Fruit fly (Drosophila melanogaster) whole organism, embryonic: ENCODE results near the gene P5cr-2.

Experiments
- C15 ChIP-seq: fragments of 200-800 bp; sonication (Bioruptor generic); IDR thresholded peaks from 3 replicates; pipeline ENCODE4 v1.3.6; 2022; ENCODE audit warnings: missing biosample characterization, missing genetic modification characterization
- CG10979 ChIP-seq: fragments of 200-800 bp; sonication (Bioruptor generic); optimal IDR thresholded peaks from 2 replicates; lab custom pipeline; 2018; ENCODE audit warnings: missing biosample characterization, mild to moderate bottlenecking, missing genetic modification characterization, moderate library complexity
- CG13624 ChIP-seq: fragments of 200-800 bp; sonication (Bioruptor generic); optimal IDR thresholded peaks from 2 replicates; lab custom pipeline; 2016; ENCODE audit warnings: missing biosample characterization, missing genetic modification characterization
- CG13775 ChIP-seq: fragments of 200-800 bp; sonication (Bioruptor generic); optimal IDR thresholded peaks from 3 replicates; lab custom pipeline; 2017; ENCODE audit warnings: missing biosample characterization, mild to moderate bottlenecking, missing genetic modification characterization
- CG1529 ChIP-seq: fragments of 200-800 bp; sonication (Bioruptor generic); optimal IDR thresholded peaks from 3 replicates; lab custom pipeline; 2018; ENCODE audit warnings: missing biosample characterization, missing genetic modification characterization
- CG1602 ChIP-seq: fragments of 200-800 bp; sonication (Bioruptor generic); optimal IDR thresholded peaks from 3 replicates; lab custom pipeline; 2016; ENCODE audit warnings: missing biosample characterization, missing genetic modification characterization
- CG1647 ChIP-seq: fragments of 200-800 bp; sonication (Bioruptor generic); optimal IDR thresholded peaks from 3 replicates; lab custom pipeline; 2016; ENCODE audit warnings: missing biosample characterization, missing genetic modification characterization
- CG16863 ChIP-seq: fragments of 200-800 bp; sonication (Bioruptor generic); optimal IDR thresholded peaks from 3 replicates; lab custom pipeline; 2016; ENCODE audit warnings: missing biosample characterization, missing genetic modification characterization
- CG17359 ChIP-seq: fragments of 200-800 bp; sonication (Bioruptor generic); optimal IDR thresholded peaks from 3 replicates; lab custom pipeline; 2018; ENCODE audit warnings: missing biosample characterization, mild to moderate bottlenecking, missing genetic modification characterization, moderate library complexity
- CG1832 ChIP-seq: fragments of 200-800 bp; sonication (Bioruptor generic); optimal IDR thresholded peaks from 2 replicates; lab custom pipeline; 2017; ENCODE audit warnings: missing biosample characterization, mild to moderate bottlenecking, missing genetic modification characterization, inconsistent platforms
- CG18764 ChIP-seq: fragments of 200-800 bp; sonication (Bioruptor generic); optimal IDR thresholded peaks from 3 replicates; lab custom pipeline; 2016; ENCODE audit warnings: missing biosample characterization, missing genetic modification characterization
- CG30403 ChIP-seq: fragments of 200-800 bp; sonication (Bioruptor generic); optimal IDR thresholded peaks from 3 replicates; lab custom pipeline; 2016; ENCODE audit warnings: missing biosample characterization, missing genetic modification characterization
- CG4360 ChIP-seq: fragments of 200-800 bp; sonication (Bioruptor generic); IDR thresholded peaks from 2 replicates; pipeline ENCODE4 v1.3.6; 2022; ENCODE audit warnings: missing biosample characterization, missing genetic modification characterization
- CG6254 ChIP-seq: fragments of 200-800 bp; sonication (Bioruptor generic); optimal IDR thresholded peaks from 3 replicates; lab custom pipeline; 2017; ENCODE audit warnings: mild to moderate bottlenecking, missing biosample characterization, missing genetic modification reagents, missing genetic modification characterization
- CG7839 ChIP-seq: fragments of 200-800 bp; sonication (Bioruptor generic); optimal IDR thresholded peaks from 3 replicates; lab custom pipeline; 2018; ENCODE audit warnings: missing biosample characterization, mild to moderate bottlenecking, missing genetic modification characterization, moderate library complexity
- CG8924 ChIP-seq: fragments of 200-800 bp; optimal IDR thresholded peaks from 3 replicates; lab custom pipeline; 2019; ENCODE audit warnings: missing biosample characterization, mild to moderate bottlenecking, missing genetic modification characterization, moderate library complexity
- CG9437 ChIP-seq: fragments of 200-800 bp; sonication (Bioruptor generic); optimal IDR thresholded peaks from 2 replicates; lab custom pipeline; 2018; ENCODE audit warnings: missing biosample characterization, mild to moderate bottlenecking, missing genetic modification characterization
- Dp ChIP-seq: fragments of 200-800 bp; sonication (Bioruptor generic); optimal IDR thresholded peaks from 2 replicates; lab custom pipeline; 2018; ENCODE audit warnings: missing biosample characterization, mild to moderate bottlenecking, missing genetic modification characterization, moderate library complexity
- GATAe ChIP-seq: fragments of 200-800 bp; sonication (Bioruptor generic); conservative IDR thresholded peaks from 2 replicates; pipeline ENCODE4 v1.3.6; 2022; ENCODE audit warnings: missing biosample characterization, missing genetic modification characterization
- Gug ChIP-seq: fragments of 200-800 bp; sonication (Bioruptor generic); IDR thresholded peaks from 4 replicates; pipeline ENCODE4 v1.3.6; 2022; ENCODE audit warnings: missing biosample characterization, missing genetic modification characterization
- Hsf ChIP-seq: fragments of 200-800 bp; sonication (Bioruptor generic); optimal IDR thresholded peaks from 3 replicates; lab custom pipeline; 2016; ENCODE audit warnings: missing biosample characterization, missing genetic modification characterization
- Nf-YC ChIP-seq: fragments of 200-800 bp; optimal IDR thresholded peaks from 3 replicates; lab custom pipeline; 2019; ENCODE audit warnings: missing biosample characterization, mild to moderate bottlenecking, missing genetic modification characterization, moderate library complexity
- PHDP ChIP-seq: fragments of 200-800 bp; sonication (Bioruptor generic); optimal IDR thresholded peaks from 3 replicates; lab custom pipeline; 2018; ENCODE audit warnings: missing biosample characterization, mild to moderate bottlenecking, missing genetic modification characterization, moderate library complexity
- Pdp1 ChIP-seq, 2 experiments: fragments of 200-800 bp; sonication (Bioruptor generic); optimal IDR thresholded peaks; 3 replicates each; lab custom pipeline; 2016; ENCODE audit warnings: missing biosample characterization in 2 of 2, missing genetic modification characterization in 2 of 2, mild to moderate bottlenecking in 1 of 2, moderate library complexity in 1 of 2
- Sox102F ChIP-seq: fragments of 200-800 bp; sonication (Bioruptor generic); optimal IDR thresholded peaks from 2 replicates; lab custom pipeline; 2018; ENCODE audit warnings: missing biosample characterization, mild to moderate bottlenecking, missing genetic modification characterization, moderate library complexity
- Sry-β ChIP-seq: fragments of 200-800 bp; sonication (Bioruptor generic); optimal IDR thresholded peaks from 2 replicates; lab custom pipeline; 2018; ENCODE audit warnings: missing biosample characterization, mild to moderate bottlenecking, missing genetic modification characterization, moderate library complexity
- Stat92E ChIP-seq, 3 experiments: fragments of >200 bp in 2 of 3; fragments of 200-800 bp in 1 of 3; sonication (Bioruptor generic) in 1 of 3; optimal IDR thresholded peaks; 2 replicates each; lab custom pipeline; 2017 to 2019; ENCODE audit warnings: missing biosample characterization in 3 of 3, missing genetic modification characterization in 3 of 3, mild to moderate bottlenecking in 1 of 3, moderate library complexity in 1 of 3
- Tbp ChIP-seq: fragments of >200 bp; optimal IDR thresholded peaks from 2 replicates; lab custom pipeline; 2018; ENCODE audit warnings: missing biosample characterization, missing genetic modification characterization
- Trl ChIP-seq, 3 experiments: fragments of >200 bp in 2 of 3; fragments of 200-800 bp in 1 of 3; sonication (Bioruptor generic) in 1 of 3; optimal IDR thresholded peaks; 2 replicates in 1 of 3; 3 replicates in 2 of 3; lab custom pipeline; 2016 to 2017; ENCODE audit warnings: missing biosample characterization in 1 of 3, missing genetic modification characterization in 1 of 3
- caup ChIP-seq: fragments of 200-800 bp; sonication (Bioruptor generic); optimal IDR thresholded peaks from 3 replicates; lab custom pipeline; 2017; ENCODE audit warnings: missing biosample characterization, mild to moderate bottlenecking, missing genetic modification characterization, moderate library complexity; ENCODE audit not compliant: severe bottlenecking
- cg ChIP-seq: fragments of 200-800 bp; sonication (Bioruptor generic); optimal IDR thresholded peaks from 3 replicates; lab custom pipeline; 2019; ENCODE audit warnings: missing biosample characterization, mild to moderate bottlenecking, missing genetic modification characterization, moderate library complexity
- chn ChIP-seq: fragments of 200-800 bp; sonication (Bioruptor generic); optimal IDR thresholded peaks from 2 replicates; lab custom pipeline; 2016; ENCODE audit warnings: missing biosample characterization, missing genetic modification characterization
- dm ChIP-seq: fragments of 200-800 bp; sonication (Bioruptor generic); optimal IDR thresholded peaks from 3 replicates; lab custom pipeline; 2016; ENCODE audit warnings: missing biosample characterization, missing genetic modification characterization
- gfzf ChIP-seq: fragments of 200-800 bp; sonication (Bioruptor generic); optimal IDR thresholded peaks from 2 replicates; lab custom pipeline; 2016; ENCODE audit warnings: missing biosample characterization, mild to moderate bottlenecking, missing genetic modification characterization, moderate library complexity
- grn ChIP-seq: fragments of 200-800 bp; sonication (Bioruptor generic); optimal IDR thresholded peaks from 3 replicates; lab custom pipeline; 2017; ENCODE audit warnings: missing biosample characterization, missing genetic modification characterization
- her ChIP-seq: fragments of 200-800 bp; sonication (Bioruptor generic); optimal IDR thresholded peaks from 2 replicates; lab custom pipeline; 2016; ENCODE audit warnings: missing biosample characterization, missing genetic modification characterization
- lov ChIP-seq, 2 experiments: fragments of 200-800 bp in 1 of 2; fragments of >200 bp in 1 of 2; sonication (Bioruptor generic) in 1 of 2; IDR thresholded peaks in 1 of 2; optimal IDR thresholded peaks in 1 of 2; 2 replicates in 1 of 2; 3 replicates in 1 of 2; pipeline versions ENCODE4 v1.3.6 to Lab custom; 2017 to 2022; ENCODE audit warnings: missing biosample characterization in 1 of 2, missing genetic modification characterization in 1 of 2
- phol ChIP-seq: fragments of 200-800 bp; sonication (Bioruptor generic); optimal IDR thresholded peaks from 3 replicates; lab custom pipeline; 2018; ENCODE audit warnings: missing biosample characterization, mild to moderate bottlenecking, missing genetic modification characterization, moderate library complexity
- prd ChIP-seq, 3 experiments: fragments of >200 bp in 2 of 3; fragments of 200-800 bp in 1 of 3; sonication (Bioruptor generic) in 1 of 3; optimal IDR thresholded peaks in 2 of 3; IDR thresholded peaks in 1 of 3; 2 replicates in 2 of 3; 3 replicates in 1 of 3; pipeline versions ENCODE4 v1.3.6 to Lab custom; 2017 to 2022; ENCODE audit warnings: missing biosample characterization in 1 of 3, missing genetic modification characterization in 1 of 3
- pros ChIP-seq: fragments of 200-800 bp; sonication (Bioruptor generic); optimal IDR thresholded peaks from 3 replicates; lab custom pipeline; 2019; ENCODE audit warnings: missing biosample characterization, mild to moderate bottlenecking, missing genetic modification characterization, moderate library complexity
- shn ChIP-seq: fragments of 200-800 bp; sonication (Bioruptor generic); optimal IDR thresholded peaks from 3 replicates; lab custom pipeline; 2016; ENCODE audit warnings: missing biosample characterization, missing genetic modification characterization
- slou ChIP-seq: fragments of 200-800 bp; sonication (Bioruptor generic); optimal IDR thresholded peaks from 3 replicates; lab custom pipeline; 2016; ENCODE audit warnings: missing biosample characterization, missing genetic modification characterization
- sna ChIP-seq: fragments of 200-800 bp; sonication (Bioruptor generic); IDR thresholded peaks from 2 replicates; pipeline ENCODE4 v1.3.6; 2022; ENCODE audit warnings: missing biosample characterization, missing genetic modification characterization; ENCODE audit not compliant: partially characterized antibody
- sob ChIP-seq: fragments of 200-800 bp; sonication (Bioruptor generic); IDR thresholded peaks from 2 replicates; pipeline ENCODE4 v1.3.6; 2022; ENCODE audit warnings: missing biosample characterization, missing genetic modification characterization
- ssp ChIP-seq: fragments of 200-800 bp; sonication (Bioruptor generic); IDR thresholded peaks from 2 replicates; pipeline ENCODE4 v1.3.6; 2022; ENCODE audit warnings: missing biosample characterization, missing genetic modification characterization
- trem ChIP-seq: fragments of 200-800 bp; optimal IDR thresholded peaks from 3 replicates; lab custom pipeline; 2019; ENCODE audit warnings: missing biosample characterization, mild to moderate bottlenecking, missing genetic modification characterization, moderate library complexity
- yki ChIP-seq: fragments of >200 bp; optimal IDR thresholded peaks from 3 replicates; lab custom pipeline; 2018
- zfh1 ChIP-seq: fragments of 200-800 bp; sonication (Bioruptor generic); IDR thresholded peaks from 3 replicates; pipeline ENCODE4 v1.3.6; 2022; ENCODE audit warnings: missing biosample characterization, missing genetic modification characterization

Gene P5cr-2

DNA sequence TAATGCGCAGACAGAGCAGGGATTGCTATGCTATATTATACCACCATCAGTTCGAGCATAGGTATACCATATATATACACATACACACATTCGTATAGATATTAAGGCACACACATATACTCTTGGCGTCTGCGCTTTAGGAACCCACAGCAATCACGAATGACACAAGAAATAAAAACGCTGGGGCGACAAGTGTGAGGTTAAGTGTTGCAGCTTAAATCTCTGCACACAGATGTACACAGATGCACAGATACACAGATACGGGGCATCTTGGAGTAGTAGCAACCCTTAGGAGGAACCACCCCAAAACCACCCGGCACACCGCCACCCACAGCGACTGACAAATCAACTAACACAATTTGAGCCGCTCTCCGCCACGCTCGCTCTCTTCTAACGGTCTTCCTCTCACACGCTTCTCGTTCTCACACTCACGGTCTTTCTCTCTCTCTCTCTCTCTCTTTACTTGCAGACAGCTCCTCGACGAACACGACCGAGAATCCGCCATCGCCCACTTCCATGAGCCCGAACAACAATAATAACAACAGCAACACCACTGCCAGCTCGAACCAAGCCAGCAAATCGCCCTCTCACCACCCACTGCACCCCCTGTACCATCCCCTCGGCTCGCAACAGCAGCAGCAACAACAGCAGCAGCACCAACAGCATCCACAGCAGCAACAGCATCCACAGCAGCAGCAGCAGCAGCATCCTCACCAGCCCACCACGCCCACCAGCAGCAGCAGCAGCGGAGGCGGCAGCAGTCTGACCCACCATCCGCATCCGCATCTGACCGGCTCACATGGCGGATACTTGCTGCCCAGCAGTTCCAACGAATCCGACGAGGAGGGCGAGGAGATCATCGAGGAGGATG is 32.2 kb downstream of the P5cr-2 start (continued):
- TF ChIP-seq Trl (optimal IDR thresholded peaks at IDR 0.05; lab: Kevin White, UChicago) = peak; percentile 79 to 88
- no peak for TF ChIP-seq Trl (GFP tag; optimal IDR thresholded peaks at IDR 0.05; lab: Kevin White, UChicago)
- no peak for TF ChIP-seq Sry-β (GFP tag; lab: Kevin White, UChicago)
- TF ChIP-seq ssp (GFP tag; lab: Robert Waterston, UW) = no peak
- TF ChIP-seq pros = peak; percentile 49
- TF ChIP-seq caup (GFP tag; lab: Kevin White, UChicago) = no peak
- TF ChIP-seq prd (optimal IDR thresholded peaks at IDR 0.05; lab: Kevin White, UChicago) = no peak
- no peak for TF ChIP-seq prd (GFP tag; IDR thresholded peaks at IDR 0.05; lab: Robert Waterston, UW)
- peak; percentile 34 for TF ChIP-seq CG1832
- TF ChIP-seq sob (GFP tag; lab: Robert Waterston, UW) = no peak
- no peak for TF ChIP-seq Stat92E (GFP tag; optimal IDR thresholded peaks at IDR 0.05; lab: Kevin White, UChicago)
- no peak for TF ChIP-seq slou (GFP tag; lab: Kevin White, UChicago)
- TF ChIP-seq grn (GFP tag; lab: Kevin White, UChicago) = no peak
- no peak for TF ChIP-seq her
- no peak for TF ChIP-seq GATAe
- peak; percentile 65 for TF ChIP-seq yki
- TF ChIP-seq CG17359 (tag; lab: Kevin White, UChicago) = no peak
- TF ChIP-seq Tbp (GFP tag; lab: Kevin White, UChicago) = no peak
- peak; percentile 65 for TF ChIP-seq CG4360 (GFP tag; lab: Robert Waterston, UW)
- no peak for TF ChIP-seq chn (GFP tag; lab: Kevin White, UChicago)
- no peak for TF ChIP-seq C15 (GFP tag; lab: Robert Waterston, UW)
- TF ChIP-seq phol (tag; lab: Kevin White, UChicago) = no peak
- peak; percentile 66 for TF ChIP-seq cg (GFP tag; lab: Kevin White, UChicago)
- peak; percentile 94 for TF ChIP-seq Nf-YC (tag; lab: Kevin White, UChicago)
- no peak for TF ChIP-seq CG18764
- no peak for TF ChIP-seq zfh1 (GFP tag; lab: Robert Waterston, UW)
- no peak for TF ChIP-seq CG1529 (GFP tag; lab: Kevin White, UChicago)
- TF ChIP-seq Hsf (GFP tag; lab: Kevin White, UChicago) = no peak
- no peak for TF ChIP-seq CG30403 (GFP tag; lab: Kevin White, UChicago)
- TF ChIP-seq Pdp1 (GFP tag; optimal IDR thresholded peaks at IDR 0.05; lab: Kevin White, UChicago) = no peak
- no peak for TF ChIP-seq Sox102F
- no peak for TF ChIP-seq CG13775 (GFP tag; lab: Kevin White, UChicago)
- TF ChIP-seq PHDP (tag; lab: Kevin White, UChicago) = no peak
- TF ChIP-seq CG10979 (tag; lab: Kevin White, UChicago) = no peak
- TF ChIP-seq CG1647 = no peak
- no peak for TF ChIP-seq CG9437 (GFP tag; lab: Kevin White, UChicago)
- TF ChIP-seq Gug = no peak
- no peak for TF ChIP-seq sna (GFP tag; lab: Robert Waterston, UW)
- TF ChIP-seq CG8924 = no peak
- no peak for TF ChIP-seq dm (GFP tag; lab: Kevin White, UChicago)
- no peak for TF ChIP-seq CG16863 (GFP tag; lab: Kevin White, UChicago)
- no peak for TF ChIP-seq gfzf (GFP tag; lab: Kevin White, UChicago)
- TF ChIP-seq lov (optimal IDR thresholded peaks at IDR 0.05; lab: Kevin White, UChicago) = no peak
- TF ChIP-seq lov (GFP tag; IDR thresholded peaks at IDR 0.05; lab: Robert Waterston, UW) = no peak
- TF ChIP-seq CG7839 (tag; lab: Kevin White, UChicago) = no peak
- no peak for TF ChIP-seq shn (GFP tag; lab: Kevin White, UChicago)
- TF ChIP-seq CG6254 (GFP tag; lab: Kevin White, UChicago) = no peak
- no peak for TF ChIP-seq CG1602 (GFP tag; lab: Kevin White, UChicago)
- TF ChIP-seq trem (tag; lab: Kevin White, UChicago) = no peak
- TF ChIP-seq Dp (GFP tag; lab: Kevin White, UChicago) = no peak
- TF ChIP-seq CG13624 = no peak
